Fruit fly (Drosophila melanogaster) whole organism, embryonic: Measurements from ENCODE around the gene GNBP1.
A peak's percentile ranks its signal among the peaks of the same experiment; 100 is the strongest.

Experiments used
- Atf3 ChIP-seq: fragments of 200-800 bp; sonication (Bioruptor generic); optimal IDR thresholded peaks from 3 replicates; lab custom pipeline; 2016; ENCODE audit warnings: missing biosample characterization, missing genetic modification characterization
- Atf6 ChIP-seq: fragments of 200-800 bp; sonication (Bioruptor generic); IDR thresholded peaks from 2 replicates; pipeline ENCODE4 v1.3.6; 2022; ENCODE audit warnings: missing biosample characterization, missing genetic modification characterization
- BEAF-32 ChIP-seq: fragments of 200-800 bp; sonication (Bioruptor generic); optimal IDR thresholded peaks from 3 replicates; lab custom pipeline; 2017; ENCODE audit warnings: missing biosample characterization, missing genetic modification characterization, mild to moderate bottlenecking, moderate library complexity, missing genetic modification reagents
- CG10565 ChIP-seq: fragments of 200-800 bp; sonication (Bioruptor generic); optimal IDR thresholded peaks from 3 replicates; lab custom pipeline; 2016; ENCODE audit warnings: missing biosample characterization, mild to moderate bottlenecking, missing genetic modification characterization
- CG10959 ChIP-seq: fragments of 200-800 bp; sonication (Bioruptor generic); IDR thresholded peaks from 2 replicates; pipeline ENCODE4 v1.3.6; 2022; ENCODE audit warnings: missing biosample characterization, missing genetic modification characterization
- CG12071 ChIP-seq: fragments of 200-800 bp; sonication (Bioruptor generic); optimal IDR thresholded peaks from 3 replicates; lab custom pipeline; 2018; ENCODE audit warnings: missing biosample characterization, mild to moderate bottlenecking, missing genetic modification characterization
- CG12659 ChIP-seq: fragments of 200-800 bp; sonication (Bioruptor generic); optimal IDR thresholded peaks from 3 replicates; lab custom pipeline; 2017; ENCODE audit warnings: mild to moderate bottlenecking, missing biosample characterization, missing genetic modification reagents, missing genetic modification characterization
- CG13287 ChIP-seq: fragments of 200-800 bp; sonication (Bioruptor generic); IDR thresholded peaks from 2 replicates; pipeline ENCODE4 v1.3.6; 2022; ENCODE audit warnings: missing biosample characterization, missing genetic modification characterization; ENCODE audit not compliant: partially characterized antibody
- CG13624 ChIP-seq: fragments of 200-800 bp; sonication (Bioruptor generic); optimal IDR thresholded peaks from 2 replicates; lab custom pipeline; 2016; ENCODE audit warnings: missing biosample characterization, missing genetic modification characterization
- CG14441 ChIP-seq: fragments of 200-800 bp; sonication (Bioruptor generic); IDR thresholded peaks from 2 replicates; pipeline ENCODE4 v1.3.6; 2022; ENCODE audit warnings: missing biosample characterization, missing genetic modification characterization
- CG14710 ChIP-seq: fragments of 200-800 bp; sonication (Bioruptor generic); optimal IDR thresholded peaks from 3 replicates; lab custom pipeline; 2019; ENCODE audit warnings: missing biosample characterization, mild to moderate bottlenecking, missing genetic modification characterization, moderate library complexity
- CG15514 ChIP-seq: fragments of 200-800 bp; sonication (Bioruptor generic); optimal IDR thresholded peaks from 3 replicates; lab custom pipeline; 2017; ENCODE audit warnings: missing biosample characterization, missing genetic modification characterization, mild to moderate bottlenecking, moderate library complexity, missing genetic modification reagents
- CG1603 ChIP-seq: fragments of 200-800 bp; sonication (Bioruptor generic); optimal IDR thresholded peaks from 2 replicates; lab custom pipeline; 2019; ENCODE audit warnings: missing biosample characterization, mild to moderate bottlenecking, missing genetic modification characterization, moderate library complexity
- CG16813 ChIP-seq: fragments of 200-800 bp; sonication (Bioruptor generic); IDR thresholded peaks from 3 replicates; pipeline ENCODE4 v1.3.6; 2022; ENCODE audit warnings: missing biosample characterization, missing genetic modification characterization; ENCODE audit not compliant: partially characterized antibody
- CG16863 ChIP-seq: fragments of 200-800 bp; sonication (Bioruptor generic); optimal IDR thresholded peaks from 3 replicates; lab custom pipeline; 2016; ENCODE audit warnings: missing biosample characterization, missing genetic modification characterization
- CG30020 ChIP-seq: fragments of 200-800 bp; optimal IDR thresholded peaks from 2 replicates; lab custom pipeline; 2019; ENCODE audit warnings: missing biosample characterization, mild to moderate bottlenecking, missing genetic modification characterization, moderate library complexity
- CG30403 ChIP-seq: fragments of 200-800 bp; sonication (Bioruptor generic); optimal IDR thresholded peaks from 3 replicates; lab custom pipeline; 2016; ENCODE audit warnings: missing biosample characterization, missing genetic modification characterization
- CG3847 ChIP-seq: fragments of 200-800 bp; sonication (Bioruptor generic); IDR thresholded peaks from 2 replicates; pipeline ENCODE4 v1.3.6; 2022; ENCODE audit warnings: missing biosample characterization, missing genetic modification characterization
- CG3995 ChIP-seq: fragments of 200-800 bp; sonication (Bioruptor generic); optimal IDR thresholded peaks from 3 replicates; lab custom pipeline; 2016; ENCODE audit warnings: missing biosample characterization, missing genetic modification characterization
- CG7928 ChIP-seq: fragments of 200-800 bp; sonication (Bioruptor generic); optimal IDR thresholded peaks from 2 replicates; lab custom pipeline; 2017; ENCODE audit warnings: missing biosample characterization, mild to moderate bottlenecking, missing genetic modification characterization
- CG9817 ChIP-seq: fragments of 200-800 bp; sonication (Bioruptor generic); optimal IDR thresholded peaks from 2 replicates; lab custom pipeline; 2018; ENCODE audit warnings: missing biosample characterization, mild to moderate bottlenecking, missing genetic modification characterization, moderate library complexity
- CHES-1-like ChIP-seq: fragments of 200-800 bp; sonication (Bioruptor generic); optimal IDR thresholded peaks from 2 replicates; lab custom pipeline; 2016; ENCODE audit warnings: missing biosample characterization, missing genetic modification characterization
- CrebB ChIP-seq: fragments of 200-800 bp; sonication (Bioruptor generic); optimal IDR thresholded peaks from 3 replicates; lab custom pipeline; 2018; ENCODE audit warnings: missing biosample characterization, mild to moderate bottlenecking, missing genetic modification characterization
- D19B ChIP-seq: fragments of 200-800 bp; sonication (Bioruptor generic); optimal IDR thresholded peaks from 2 replicates; lab custom pipeline; 2017; ENCODE audit warnings: missing biosample characterization, mild to moderate bottlenecking, missing genetic modification characterization
- Dp ChIP-seq: fragments of 200-800 bp; sonication (Bioruptor generic); optimal IDR thresholded peaks from 2 replicates; lab custom pipeline; 2018; ENCODE audit warnings: missing biosample characterization, mild to moderate bottlenecking, missing genetic modification characterization, moderate library complexity
- E2f1 ChIP-seq: fragments of 200-800 bp; sonication (Bioruptor generic); IDR thresholded peaks from 2 replicates; pipeline ENCODE4 v1.3.6; 2022; ENCODE audit warnings: missing biosample characterization, missing genetic modification characterization
- E2f2 ChIP-seq: fragments of 200-800 bp; sonication (Bioruptor generic); IDR thresholded peaks from 2 replicates; pipeline ENCODE4 v1.3.6; 2022; ENCODE audit warnings: missing biosample characterization, missing genetic modification characterization
- Ets97D ChIP-seq: fragments of 200-800 bp; sonication (Bioruptor generic); optimal IDR thresholded peaks from 3 replicates; lab custom pipeline; 2016; ENCODE audit warnings: missing biosample characterization, missing genetic modification characterization
- Fer3 ChIP-seq: fragments of 200-800 bp; sonication (Bioruptor generic); optimal IDR thresholded peaks from 2 replicates; lab custom pipeline; 2018; ENCODE audit warnings: missing biosample characterization, mild to moderate bottlenecking, missing genetic modification characterization, moderate library complexity
- HmgZ ChIP-seq: fragments of 200-800 bp; sonication (Bioruptor generic); optimal IDR thresholded peaks from 2 replicates; lab custom pipeline; 2018; ENCODE audit warnings: missing biosample characterization, mild to moderate bottlenecking, missing genetic modification characterization
- Lhr ChIP-seq: fragments of 200-800 bp; sonication (Bioruptor generic); optimal IDR thresholded peaks from 3 replicates; lab custom pipeline; 2017; ENCODE audit warnings: mild to moderate bottlenecking, missing biosample characterization, missing genetic modification reagents, missing genetic modification characterization
- MESR4 ChIP-seq: fragments of 200-800 bp; sonication (Bioruptor generic); optimal IDR thresholded peaks from 2 replicates; lab custom pipeline; 2018; ENCODE audit warnings: missing biosample characterization, mild to moderate bottlenecking, missing genetic modification characterization, moderate library complexity
- Med ChIP-seq: fragments of 200-800 bp; sonication (Bioruptor generic); peaks from one replicate; lab custom pipeline; 2016; ENCODE audit warnings: missing biosample characterization, missing genetic modification characterization, mild to moderate bottlenecking, inconsistent platforms, moderate library complexity
- Sry-δ ChIP-seq: fragments of 200-800 bp; sonication (Bioruptor generic); optimal IDR thresholded peaks from 2 replicates; lab custom pipeline; 2016; ENCODE audit warnings: missing biosample characterization, missing genetic modification characterization
- Tbp ChIP-seq: fragments of >200 bp; optimal IDR thresholded peaks from 2 replicates; lab custom pipeline; 2018; ENCODE audit warnings: missing biosample characterization, missing genetic modification characterization
- YL-1 ChIP-seq: fragments of 200-800 bp; sonication (Bioruptor generic); optimal IDR thresholded peaks from 3 replicates; lab custom pipeline; 2017; ENCODE audit warnings: missing biosample characterization, mild to moderate bottlenecking, missing genetic modification characterization
- ato ChIP-seq: fragments of 200-800 bp; sonication (Bioruptor generic); IDR thresholded peaks from 2 replicates; pipeline ENCODE4 v1.3.6; 2022; ENCODE audit warnings: missing biosample characterization, missing genetic modification characterization; ENCODE audit not compliant: partially characterized antibody
- az2 ChIP-seq: fragments of 200-800 bp; sonication (Bioruptor generic); optimal IDR thresholded peaks from 3 replicates; lab custom pipeline; 2016; ENCODE audit warnings: missing biosample characterization, missing genetic modification characterization
- bbx ChIP-seq: fragments of 200-800 bp; sonication (Bioruptor generic); IDR thresholded peaks from 2 replicates; pipeline ENCODE4 v1.3.6; 2022; ENCODE audit warnings: missing biosample characterization, missing genetic modification characterization; ENCODE audit not compliant: partially characterized antibody
- ci ChIP-seq: fragments of 200-800 bp; sonication (Bioruptor generic); IDR thresholded peaks from 3 replicates; pipeline ENCODE4 v1.3.6; 2022; ENCODE audit warnings: missing biosample characterization, missing genetic modification characterization
- crp ChIP-seq, 2 experiments: fragments of 200-800 bp; sonication (Bioruptor generic); optimal IDR thresholded peaks; 2 replicates in 1 of 2; 3 replicates in 1 of 2; lab custom pipeline; 2017; ENCODE audit warnings: missing biosample characterization in 2 of 2, missing genetic modification characterization in 2 of 2, mild to moderate bottlenecking in 1 of 2, moderate library complexity in 1 of 2
- gfzf ChIP-seq: fragments of 200-800 bp; sonication (Bioruptor generic); optimal IDR thresholded peaks from 2 replicates; lab custom pipeline; 2016; ENCODE audit warnings: missing biosample characterization, mild to moderate bottlenecking, missing genetic modification characterization, moderate library complexity
- ham ChIP-seq: fragments of 200-800 bp; sonication (Bioruptor generic); IDR thresholded peaks from 2 replicates; pipeline ENCODE4 v1.3.6; 2022; ENCODE audit warnings: missing biosample characterization, missing genetic modification characterization
- hb ChIP-seq: fragments of 200-800 bp; sonication (Bioruptor generic); IDR thresholded peaks from 3 replicates; pipeline ENCODE4 v1.3.6; 2022; ENCODE audit warnings: missing biosample characterization, missing genetic modification characterization; ENCODE audit not compliant: partially characterized antibody
- kah ChIP-seq: fragments of 200-800 bp; sonication (Bioruptor generic); optimal IDR thresholded peaks from 2 replicates; lab custom pipeline; 2018; ENCODE audit warnings: missing biosample characterization, mild to moderate bottlenecking, missing genetic modification characterization
- nerfin-1 ChIP-seq: fragments of 200-800 bp; sonication (Bioruptor generic); optimal IDR thresholded peaks from 3 replicates; lab custom pipeline; 2019; ENCODE audit warnings: missing biosample characterization, mild to moderate bottlenecking, missing genetic modification characterization, moderate library complexity
- sisA ChIP-seq: fragments of 200-800 bp; sonication (Bioruptor generic); IDR thresholded peaks from 2 replicates; pipeline ENCODE4 v1.3.6; 2022; ENCODE audit warnings: missing biosample characterization, missing genetic modification characterization
- sna ChIP-seq: fragments of 200-800 bp; sonication (Bioruptor generic); IDR thresholded peaks from 2 replicates; pipeline ENCODE4 v1.3.6; 2022; ENCODE audit warnings: missing biosample characterization, missing genetic modification characterization; ENCODE audit not compliant: partially characterized antibody
- trem ChIP-seq: fragments of 200-800 bp; optimal IDR thresholded peaks from 3 replicates; lab custom pipeline; 2019; ENCODE audit warnings: missing biosample characterization, mild to moderate bottlenecking, missing genetic modification characterization, moderate library complexity

The GNBP1 gene

DNA sequence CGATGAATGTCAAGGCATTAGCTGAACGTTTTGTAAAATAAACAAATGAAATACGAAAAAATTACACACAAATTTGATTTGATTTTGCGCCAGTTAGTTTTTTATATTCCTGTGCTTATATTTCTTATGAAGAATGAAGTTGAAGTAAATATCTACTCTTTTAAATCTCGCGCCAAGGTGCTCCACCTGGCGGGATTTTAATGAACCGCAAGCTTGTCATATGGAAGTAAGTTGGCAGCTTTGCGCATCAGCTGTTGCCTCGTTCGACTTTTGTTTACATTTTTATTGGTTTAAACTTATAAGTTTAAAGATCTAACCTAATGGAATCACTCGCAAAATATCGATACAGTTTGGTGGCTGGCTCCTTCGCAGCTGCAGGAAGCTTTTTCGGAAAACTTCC lies 8.5 kb upstream of the GNBP1 start, which contains the start of gene CG42495 (continued):
- TF ChIP-seq HmgZ (tag; lab: Kevin White, UChicago), result peak; percentile 18
- no peak for TF ChIP-seq D19B (GFP tag; lab: Kevin White, UChicago)
- TF ChIP-seq az2 (GFP tag; lab: Kevin White, UChicago), result no peak
- peak; percentile 9 for TF ChIP-seq CHES-1-like (GFP tag; lab: Kevin White, UChicago)
- no peak for TF ChIP-seq Atf3 (GFP tag; lab: Kevin White, UChicago)
- TF ChIP-seq CG14441, result no peak
- peak; percentile 22 for TF ChIP-seq Lhr (GFP tag; lab: Kevin White, UChicago)
- TF ChIP-seq CG12659 (GFP tag; lab: Kevin White, UChicago), result peak; percentile 38
- no peak for TF ChIP-seq Tbp (GFP tag; lab: Kevin White, UChicago)
- peak; percentile 72 for TF ChIP-seq CG1603 (tag; lab: Kevin White, UChicago)
- no peak for TF ChIP-seq CG9817 (tag; lab: Kevin White, UChicago)
- peak; percentile 93 to 99 for TF ChIP-seq crp (GFP tag; optimal IDR thresholded peaks at IDR 0.05; lab: Kevin White, UChicago)
- TF ChIP-seq kah (GFP tag; lab: Kevin White, UChicago), result no peak
- TF ChIP-seq trem, result peak; percentile 99
- TF ChIP-seq Fer3 (tag; lab: Kevin White, UChicago), result no peak
- peak; percentile 66 for TF ChIP-seq Med
- TF ChIP-seq BEAF-32 (GFP tag; lab: Kevin White, UChicago), result peak; percentile 22
- peak; percentile 22 for TF ChIP-seq gfzf (GFP tag; lab: Kevin White, UChicago)
- TF ChIP-seq hb, result no peak
- TF ChIP-seq ato (GFP tag; lab: Robert Waterston, UW), result 0 out of 2 replicates have a peak, but pooled peaks have one; percentile 20
- 0 out of 3 replicates have a peak, but pooled peaks have one; percentile 34 for TF ChIP-seq CG16813
- peak; percentile 30 for TF ChIP-seq nerfin-1 (tag; lab: Kevin White, UChicago)
- 0 out of 2 replicates have a peak, but pooled peaks have one; percentile 34 for TF ChIP-seq sna (GFP tag; lab: Robert Waterston, UW)
- TF ChIP-seq CG3847 (GFP tag; lab: Robert Waterston, UW), result peak; percentile 36; the same call in 1 of the 2 replicates
- TF ChIP-seq YL-1 (GFP tag; lab: Kevin White, UChicago), result peak; percentile 61
- no peak for TF ChIP-seq ham (GFP tag; lab: Robert Waterston, UW)
- no peak for TF ChIP-seq CG7928 (GFP tag; lab: Kevin White, UChicago)
- no peak for TF ChIP-seq sisA (GFP tag; lab: Robert Waterston, UW)
- TF ChIP-seq bbx (GFP tag; lab: Robert Waterston, UW), result peak; percentile 22; the same call in 1 of the 2 replicates
- peak; percentile 99 for TF ChIP-seq Dp
- TF ChIP-seq CG30020 (tag; lab: Kevin White, UChicago), result no peak
- no peak for TF ChIP-seq CG16863 (GFP tag; lab: Kevin White, UChicago)
- TF ChIP-seq CG13624 (GFP tag; lab: Kevin White, UChicago), result peak; percentile 6
- peak; percentile 11 for TF ChIP-seq MESR4 (GFP tag; lab: Kevin White, UChicago)
- peak; percentile 25 for TF ChIP-seq Ets97D (GFP tag; lab: Kevin White, UChicago)
- no peak for TF ChIP-seq E2f1 (GFP tag; lab: Robert Waterston, UW)
- no peak for TF ChIP-seq CG3995 (GFP tag; lab: Kevin White, UChicago)
- TF ChIP-seq CG10565, result no peak
- TF ChIP-seq CG13287, result peak; percentile 47; the same call in 1 of the 2 replicates
- TF ChIP-seq CG15514, result peak; percentile 70
- TF ChIP-seq CG10959, result no peak
- peak; percentile 51; the same call in 1 of the 3 replicates for TF ChIP-seq ci (GFP tag; lab: Robert Waterston, UW)
- TF ChIP-seq Atf6, result peak; percentile 27; the same call in 1 of the 2 replicates
- TF ChIP-seq CrebB (tag; lab: Kevin White, UChicago), result peak; percentile 8
- no peak for TF ChIP-seq CG12071 (GFP tag; lab: Kevin White, UChicago)
- peak; percentile 100 for TF ChIP-seq E2f2 (GFP tag; lab: Robert Waterston, UW)
- peak; percentile 24 for TF ChIP-seq Sry-δ (GFP tag; lab: Kevin White, UChicago)
- TF ChIP-seq CG30403, result no peak
- peak; percentile 25 for TF ChIP-seq CG14710 (tag; lab: Kevin White, UChicago)
